Worm (Caenorhabditis elegans) whole organism, L2 larva: Measurements from ENCODE around the gene C08F11.7.

Source experiments
- ama-1 ChIP-seq: fragments of 150-350 bp; optimal IDR thresholded peaks from 2 replicates; lab custom pipeline; 2018; ENCODE audit warnings: inconsistent platforms
- ceh-82 ChIP-seq: fragments of 150-350 bp; optimal IDR thresholded peaks from 2 replicates; lab custom pipeline; 2014; ENCODE audit warnings: missing biosample characterization, missing genetic modification characterization
- crh-2 ChIP-seq: sonication (generic microtip); optimal IDR thresholded peaks from 2 replicates; lab custom pipeline; 2017; ENCODE audit warnings: missing biosample characterization, missing genetic modification characterization
- egl-27 ChIP-seq: sonication (generic microtip); optimal IDR thresholded peaks from 3 replicates; lab custom pipeline; 2017; ENCODE audit warnings: missing biosample characterization, missing genetic modification reagents, missing genetic modification characterization
- elt-1 ChIP-seq: fragments of 150-350 bp; optimal IDR thresholded peaks from 2 replicates; lab custom pipeline; 2014; ENCODE audit warnings: missing biosample characterization, missing genetic modification characterization
- elt-3 ChIP-seq: sonication (generic microtip); optimal IDR thresholded peaks from 2 replicates; lab custom pipeline; 2017; ENCODE audit warnings: missing biosample characterization, missing genetic modification characterization
- nhr-25 ChIP-seq: fragments of 150-350 bp; sonication (generic microtip); optimal IDR thresholded peaks from 3 replicates; lab custom pipeline; 2014; ENCODE audit warnings: missing biosample characterization, missing genetic modification characterization
- nhr-77 ChIP-seq: fragments of 150-350 bp; optimal IDR thresholded peaks from 2 replicates; lab custom pipeline; 2014; ENCODE audit warnings: missing biosample characterization, missing genetic modification characterization
- unc-62 ChIP-seq: fragments of 150-350 bp; optimal IDR thresholded peaks from 2 replicates; lab custom pipeline; 2014; ENCODE audit warnings: missing biosample characterization, missing genetic modification reagents, missing genetic modification characterization

DNA sequence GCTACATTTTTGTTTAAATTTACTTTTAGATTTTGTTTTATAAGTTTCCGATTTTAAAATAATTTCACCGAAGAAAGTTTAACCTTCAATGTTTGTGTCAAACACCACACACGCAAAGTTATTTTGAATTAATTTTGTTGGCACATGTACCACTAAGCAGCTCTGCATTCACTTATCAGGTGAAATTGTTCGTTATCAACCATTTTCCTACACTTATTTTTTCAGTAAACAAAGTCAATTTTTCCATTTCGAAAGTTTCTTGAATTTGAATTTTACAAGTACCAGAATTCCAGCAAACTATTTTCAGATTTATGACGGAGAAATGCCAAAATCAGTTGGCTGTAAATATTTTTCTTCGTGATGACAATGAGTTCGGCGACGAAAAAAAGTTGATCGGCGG is 17.9 kb upstream of the C08F11.7 start, which contains the start of gene C08F11.3:
- no peak for TF ChIP-seq elt-3 (tag; lab: Kevin White, UChicago)
- no peak for TF ChIP-seq elt-1 (tag; lab: Kevin White, UChicago)
- TF ChIP-seq nhr-77 (tag; lab: Kevin White, UChicago) = no peak
- TF ChIP-seq egl-27 (tag; lab: Kevin White, UChicago) = no peak
- TF ChIP-seq ama-1 (lab: Kevin White, UChicago) = no peak
- no peak for TF ChIP-seq crh-2 (tag; lab: Kevin White, UChicago)
- TF ChIP-seq nhr-25 (tag; lab: Kevin White, UChicago) = no peak
- TF ChIP-seq ceh-82 (tag; lab: Kevin White, UChicago) = no peak
- no peak for TF ChIP-seq unc-62 (GFP tag; lab: Kevin White, UChicago)
